Fruit fly (Drosophila melanogaster) whole organism, embryonic: ENCODE measurements around the gene InR.

ENCODE experiments used
- CG10209 ChIP-seq: fragments of 200-800 bp; sonication (Bioruptor generic); optimal IDR thresholded peaks from 3 replicates; lab custom pipeline; 2017; ENCODE audit warnings: missing biosample characterization, mild to moderate bottlenecking, missing genetic modification characterization, missing genetic modification reagents
- CG10274 ChIP-seq: fragments of 200-800 bp; sonication (Bioruptor generic); optimal IDR thresholded peaks from 3 replicates; lab custom pipeline; 2017; ENCODE audit warnings: missing biosample characterization, mild to moderate bottlenecking, missing genetic modification characterization
- CG11504 ChIP-seq: fragments of 200-800 bp; sonication (Bioruptor generic); optimal IDR thresholded peaks from 3 replicates; lab custom pipeline; 2019; ENCODE audit warnings: missing biosample characterization, mild to moderate bottlenecking, missing genetic modification characterization, moderate library complexity
- CG11560 ChIP-seq: fragments of 200-800 bp; sonication (Bioruptor generic); IDR thresholded peaks from 3 replicates; pipeline ENCODE4 v1.3.6; 2022; ENCODE audit warnings: missing biosample characterization, missing genetic modification characterization
- CG13424 ChIP-seq: fragments of 200-800 bp; sonication (Bioruptor generic); optimal IDR thresholded peaks from 2 replicates; lab custom pipeline; 2019; ENCODE audit warnings: missing biosample characterization, mild to moderate bottlenecking, missing genetic modification characterization, moderate library complexity
- CG14441 ChIP-seq: fragments of 200-800 bp; sonication (Bioruptor generic); IDR thresholded peaks from 2 replicates; pipeline ENCODE4 v1.3.6; 2022; ENCODE audit warnings: missing biosample characterization, missing genetic modification characterization
- CG15269 ChIP-seq: fragments of 200-800 bp; sonication (Bioruptor generic); optimal IDR thresholded peaks from 2 replicates; lab custom pipeline; 2018; ENCODE audit warnings: missing biosample characterization, mild to moderate bottlenecking, missing genetic modification characterization, moderate library complexity
- CG15479 ChIP-seq: fragments of 200-800 bp; sonication (Bioruptor generic); optimal IDR thresholded peaks from 3 replicates; lab custom pipeline; 2019; ENCODE audit warnings: missing biosample characterization, mild to moderate bottlenecking, missing genetic modification characterization, moderate library complexity
- CG15601 ChIP-seq: fragments of 200-800 bp; sonication (Bioruptor generic); optimal IDR thresholded peaks from 3 replicates; lab custom pipeline; 2019; ENCODE audit warnings: missing biosample characterization, mild to moderate bottlenecking, missing genetic modification characterization, moderate library complexity
- CG17361 ChIP-seq: fragments of 200-800 bp; sonication (Bioruptor generic); IDR thresholded peaks from 3 replicates; pipeline ENCODE4 v1.3.6; 2022; ENCODE audit warnings: missing biosample characterization, missing genetic modification characterization
- CG1792 ChIP-seq: fragments of 200-800 bp; sonication (Bioruptor generic); optimal IDR thresholded peaks from 2 replicates; lab custom pipeline; 2016; ENCODE audit warnings: missing biosample characterization, missing genetic modification characterization
- CG2889 ChIP-seq: fragments of 200-800 bp; sonication (Bioruptor generic); IDR thresholded peaks from 3 replicates; pipeline ENCODE4 v1.3.6; 2022; ENCODE audit warnings: missing biosample characterization, missing genetic modification characterization
- CG31441 ChIP-seq: fragments of 200-800 bp; sonication (Bioruptor generic); IDR thresholded peaks from 2 replicates; pipeline ENCODE4 v1.3.6; 2022; ENCODE audit warnings: missing biosample characterization, missing genetic modification characterization
- CG3281 ChIP-seq: fragments of 200-800 bp; sonication (Bioruptor generic); optimal IDR thresholded peaks from 3 replicates; lab custom pipeline; 2017; ENCODE audit warnings: missing biosample characterization, mild to moderate bottlenecking, missing genetic modification characterization
- CG5953 ChIP-seq: fragments of 200-800 bp; sonication (Bioruptor generic); IDR thresholded peaks from 2 replicates; pipeline ENCODE4 v1.3.6; 2022; ENCODE audit warnings: missing biosample characterization, missing genetic modification characterization
- CG6854 ChIP-seq: fragments of 200-800 bp; sonication (Bioruptor generic); optimal IDR thresholded peaks from 3 replicates; lab custom pipeline; 2017; ENCODE audit warnings: missing biosample characterization, mild to moderate bottlenecking, missing genetic modification characterization
- CG8478 ChIP-seq: fragments of >200 bp; optimal IDR thresholded peaks from 2 replicates; lab custom pipeline; 2018
- CG8924 ChIP-seq: fragments of 200-800 bp; optimal IDR thresholded peaks from 3 replicates; lab custom pipeline; 2019; ENCODE audit warnings: missing biosample characterization, mild to moderate bottlenecking, missing genetic modification characterization, moderate library complexity
- Deaf1 ChIP-seq: fragments of 200-800 bp; optimal IDR thresholded peaks from 3 replicates; lab custom pipeline; 2019; ENCODE audit warnings: missing biosample characterization, mild to moderate bottlenecking, missing genetic modification characterization, moderate library complexity
- E2f1 ChIP-seq: fragments of 200-800 bp; sonication (Bioruptor generic); IDR thresholded peaks from 2 replicates; pipeline ENCODE4 v1.3.6; 2022; ENCODE audit warnings: missing biosample characterization, missing genetic modification characterization
- E2f2 ChIP-seq: fragments of 200-800 bp; sonication (Bioruptor generic); IDR thresholded peaks from 2 replicates; pipeline ENCODE4 v1.3.6; 2022; ENCODE audit warnings: missing biosample characterization, missing genetic modification characterization
- H2.0 ChIP-seq: fragments of 200-800 bp; sonication (Bioruptor generic); IDR thresholded peaks from 2 replicates; pipeline ENCODE4 v1.3.6; 2022; ENCODE audit warnings: missing biosample characterization, missing genetic modification characterization
- HHEX ChIP-seq: fragments of 200-800 bp; sonication (Bioruptor generic); optimal IDR thresholded peaks from 3 replicates; lab custom pipeline; 2017; ENCODE audit warnings: missing biosample characterization, mild to moderate bottlenecking, missing genetic modification characterization, missing genetic modification reagents
- HmgZ ChIP-seq: fragments of 200-800 bp; sonication (Bioruptor generic); optimal IDR thresholded peaks from 2 replicates; lab custom pipeline; 2018; ENCODE audit warnings: missing biosample characterization, mild to moderate bottlenecking, missing genetic modification characterization
- Hr3 ChIP-seq: fragments of 200-800 bp; sonication (Bioruptor generic); optimal IDR thresholded peaks from 3 replicates; lab custom pipeline; 2016; ENCODE audit warnings: missing biosample characterization, missing genetic modification characterization
- Mrtf ChIP-seq: fragments of 200-800 bp; sonication (Bioruptor generic); IDR thresholded peaks from 3 replicates; pipeline ENCODE4 v1.3.6; 2022; ENCODE audit warnings: missing biosample characterization, missing genetic modification characterization
- Optix ChIP-seq: fragments of 200-800 bp; sonication (Bioruptor generic); IDR thresholded peaks from 3 replicates; pipeline ENCODE4 v1.3.6; 2022; ENCODE audit warnings: missing biosample characterization, missing genetic modification characterization
- TFAM ChIP-seq: fragments of 200-800 bp; sonication (Bioruptor generic); optimal IDR thresholded peaks from 2 replicates; lab custom pipeline; 2017; ENCODE audit warnings: missing biosample characterization, missing genetic modification characterization, inconsistent platforms
- Usf ChIP-seq: fragments of 200-800 bp; sonication (Bioruptor generic); optimal IDR thresholded peaks from 2 replicates; lab custom pipeline; 2017; ENCODE audit warnings: missing genotype, missing biosample characterization, missing genetic modification characterization
- abd-A ChIP-seq: fragments of 200-800 bp; sonication (Bioruptor generic); optimal IDR thresholded peaks from 3 replicates; lab custom pipeline; 2019; ENCODE audit warnings: missing biosample characterization, mild to moderate bottlenecking, missing genetic modification characterization, moderate library complexity
- btn ChIP-seq: fragments of 200-800 bp; sonication (Bioruptor generic); optimal IDR thresholded peaks from 2 replicates; lab custom pipeline; 2016; ENCODE audit warnings: missing biosample characterization, missing genetic modification characterization
- cad ChIP-seq: fragments of >200 bp; optimal IDR thresholded peaks from 2 replicates; lab custom pipeline; 2017; ENCODE audit warnings: missing biosample characterization, missing genetic modification characterization
- chn ChIP-seq: fragments of 200-800 bp; sonication (Bioruptor generic); optimal IDR thresholded peaks from 2 replicates; lab custom pipeline; 2016; ENCODE audit warnings: missing biosample characterization, missing genetic modification characterization
- crol ChIP-seq: fragments of 200-800 bp; sonication (Bioruptor generic); IDR thresholded peaks from 2 replicates; pipeline ENCODE4 v1.3.6; 2022; ENCODE audit warnings: missing biosample characterization, missing genetic modification characterization
- dm ChIP-seq: fragments of 200-800 bp; sonication (Bioruptor generic); optimal IDR thresholded peaks from 3 replicates; lab custom pipeline; 2016; ENCODE audit warnings: missing biosample characterization, missing genetic modification characterization
- ewg ChIP-seq: fragments of 200-800 bp; sonication (Bioruptor generic); optimal IDR thresholded peaks from 3 replicates; lab custom pipeline; 2017; ENCODE audit warnings: mild to moderate bottlenecking, missing biosample characterization, missing genetic modification reagents, missing genetic modification characterization
- fd102C ChIP-seq: fragments of 200-800 bp; sonication (Bioruptor generic); optimal IDR thresholded peaks from 2 replicates; lab custom pipeline; 2018; ENCODE audit warnings: missing biosample characterization, mild to moderate bottlenecking, missing genetic modification characterization, moderate library complexity
- fru ChIP-seq: fragments of >200 bp; optimal IDR thresholded peaks from 2 replicates; lab custom pipeline; 2017
- gce ChIP-seq: fragments of 200-800 bp; sonication (Bioruptor generic); IDR thresholded peaks from 3 replicates; pipeline ENCODE4 v1.3.6; 2022; ENCODE audit warnings: missing biosample characterization, missing genetic modification characterization
- inv ChIP-seq: fragments of 200-800 bp; sonication (Bioruptor generic); IDR thresholded peaks from 2 replicates; pipeline ENCODE4 v1.3.6; 2022; ENCODE audit warnings: missing biosample characterization, missing genetic modification characterization; ENCODE audit not compliant: partially characterized antibody
- kni ChIP-seq: fragments of 200-800 bp; sonication (Bioruptor generic); optimal IDR thresholded peaks from 3 replicates; lab custom pipeline; 2017; ENCODE audit warnings: mild to moderate bottlenecking, missing biosample characterization, missing genetic modification reagents, missing genetic modification characterization
- lola ChIP-seq, 3 experiments: fragments of >200 bp in 2 of 3; fragments of 200-800 bp in 1 of 3; sonication (Bioruptor generic) in 1 of 3; optimal IDR thresholded peaks; 2 replicates each; lab custom pipeline; 2017 to 2019; ENCODE audit warnings: missing biosample characterization in 3 of 3, missing genetic modification characterization in 3 of 3, mild to moderate bottlenecking in 1 of 3, moderate library complexity in 1 of 3
- onecut ChIP-seq: fragments of 200-800 bp; sonication (Bioruptor generic); IDR thresholded peaks from 2 replicates; pipeline ENCODE4 v1.3.6; 2022; ENCODE audit warnings: missing biosample characterization, missing genetic modification characterization
- otp ChIP-seq: fragments of 200-800 bp; sonication (Bioruptor generic); IDR thresholded peaks from 3 replicates; pipeline ENCODE4, ENCODE4 v1.3.6; 2022; ENCODE audit warnings: missing biosample characterization, missing genetic modification characterization
- psq ChIP-seq: fragments of 200-800 bp; sonication (Bioruptor generic); optimal IDR thresholded peaks from 2 replicates; lab custom pipeline; 2017; ENCODE audit warnings: missing biosample characterization, missing genetic modification characterization
- ranshi ChIP-seq: fragments of 200-800 bp; sonication (Bioruptor generic); IDR thresholded peaks from 2 replicates; pipeline ENCODE4 v1.3.6; 2022; ENCODE audit warnings: missing biosample characterization, missing genetic modification characterization
- sd ChIP-seq: fragments of 200-800 bp; sonication (Bioruptor generic); optimal IDR thresholded peaks from 3 replicates; lab custom pipeline; 2018; ENCODE audit warnings: missing biosample characterization, mild to moderate bottlenecking, missing genetic modification characterization, moderate library complexity
- tap ChIP-seq: fragments of 200-800 bp; optimal IDR thresholded peaks from 3 replicates; lab custom pipeline; 2019; ENCODE audit warnings: missing biosample characterization, mild to moderate bottlenecking, missing genetic modification characterization, moderate library complexity
- wdn ChIP-seq: fragments of 200-800 bp; sonication (Bioruptor generic); IDR thresholded peaks from 2 replicates; pipeline ENCODE4 v1.3.6; 2022; ENCODE audit warnings: missing biosample characterization, missing genetic modification characterization
- z ChIP-seq: fragments of 200-800 bp; sonication (Bioruptor generic); IDR thresholded peaks from 3 replicates; pipeline ENCODE4 v1.3.6; 2022; ENCODE audit warnings: missing biosample characterization, missing genetic modification characterization
- zen2 ChIP-seq: fragments of 200-800 bp; sonication (Bioruptor generic); IDR thresholded peaks from 3 replicates; pipeline ENCODE4 v1.3.6; 2022; ENCODE audit warnings: missing biosample characterization, missing genetic modification characterization; ENCODE audit not compliant: partially characterized antibody

The InR gene

dm6 chr3R:21606221-21607099, 12.7 kb downstream of the InR start:
- TF ChIP-seq wdn (GFP tag; lab: Robert Waterston, UW) = no peak
- TF ChIP-seq kni (GFP tag; lab: Kevin White, UChicago) = peak; percentile 40
- TF ChIP-seq CG15269 (tag; lab: Kevin White, UChicago) = no peak
- TF ChIP-seq CG10209 = no peak
- peak; percentile 61 for TF ChIP-seq sd (tag; lab: Kevin White, UChicago)
- no peak for TF ChIP-seq CG14441
- no peak for TF ChIP-seq CG3281 (GFP tag; lab: Kevin White, UChicago)
- no peak for TF ChIP-seq CG6854
- no peak for TF ChIP-seq E2f2 (GFP tag; lab: Robert Waterston, UW)
- no peak for TF ChIP-seq H2.0 (GFP tag; lab: Robert Waterston, UW)
- no peak for TF ChIP-seq otp
- TF ChIP-seq btn = no peak
- no peak for TF ChIP-seq CG2889 (GFP tag; lab: Robert Waterston, UW)
- TF ChIP-seq CG31441 (GFP tag; lab: Robert Waterston, UW) = no peak
- TF ChIP-seq ranshi (GFP tag; lab: Robert Waterston, UW) = no peak
- no peak for TF ChIP-seq CG10274 (GFP tag; lab: Kevin White, UChicago)
- no peak for TF ChIP-seq zen2 (GFP tag; lab: Robert Waterston, UW)
- peak; percentile 72 for TF ChIP-seq CG8478
- TF ChIP-seq dm (GFP tag; lab: Kevin White, UChicago) = peak; percentile 27
- no peak for TF ChIP-seq Usf
- TF ChIP-seq onecut (GFP tag; lab: Robert Waterston, UW) = no peak
- no peak for TF ChIP-seq tap (tag; lab: Kevin White, UChicago)
- no peak for TF ChIP-seq fd102C (GFP tag; lab: Kevin White, UChicago)
- TF ChIP-seq CG15601 (tag; lab: Kevin White, UChicago) = no peak
- peak; percentile 67 for TF ChIP-seq psq
- TF ChIP-seq CG8924 (tag; lab: Kevin White, UChicago) = peak; percentile 26
- peak; percentile 2 for TF ChIP-seq Deaf1
- no peak for TF ChIP-seq inv (GFP tag; lab: Robert Waterston, UW)
- peak; percentile 7 for TF ChIP-seq CG11504 (tag; lab: Kevin White, UChicago)
- TF ChIP-seq z (GFP tag; lab: Robert Waterston, UW) = no peak
- no peak for TF ChIP-seq E2f1 (GFP tag; lab: Robert Waterston, UW)
- no peak for TF ChIP-seq HmgZ (tag; lab: Kevin White, UChicago)
- no peak for TF ChIP-seq Optix
- peak; percentile 73 for TF ChIP-seq abd-A (tag; lab: Kevin White, UChicago)
- no peak for TF ChIP-seq CG13424 (tag; lab: Kevin White, UChicago)
- no peak for TF ChIP-seq CG11560 (tag; lab: Robert Waterston, UW)
- TF ChIP-seq gce (GFP tag; lab: Robert Waterston, UW) = no peak
- no peak for TF ChIP-seq HHEX (GFP tag; lab: Kevin White, UChicago)
- no peak for TF ChIP-seq CG1792
- peak; percentile 3 for TF ChIP-seq chn (GFP tag; lab: Kevin White, UChicago)
- TF ChIP-seq cad (GFP tag; lab: Kevin White, UChicago) = peak; percentile 73
- TF ChIP-seq CG15479 (GFP tag; lab: Kevin White, UChicago) = peak; percentile 97
- no peak for TF ChIP-seq CG5953 (GFP tag; lab: Robert Waterston, UW)
- peak; percentile 89 for TF ChIP-seq ewg
- TF ChIP-seq fru (lab: Kevin White, UChicago) = no peak
- no peak for TF ChIP-seq TFAM (GFP tag; lab: Kevin White, UChicago)
- TF ChIP-seq CG17361 (GFP tag; lab: Robert Waterston, UW) = no peak
- no peak for TF ChIP-seq lola (GFP tag; optimal IDR thresholded peaks at IDR 0.05; lab: Kevin White, UChicago)
- no peak for TF ChIP-seq Mrtf (GFP tag; lab: Robert Waterston, UW)
- no peak for TF ChIP-seq crol
- TF ChIP-seq Hr3 (GFP tag; lab: Kevin White, UChicago) = no peak
